Worm (Caenorhabditis elegans) whole organism, young adult: ENCODE data around the gene C35B1.4.

ENCODE experiments used
- B0019.2 ChIP-seq: fragments of 200-800 bp; sonication (Bioruptor generic); conservative IDR thresholded peaks from 2 replicates; pipeline ENCODE4 v1.3.6; 2022; ENCODE audit warnings: missing genetic modification reagents, missing genetic modification characterization, missing compliant biosample characterization
- B0261.1 ChIP-seq: sonication (generic microtip); optimal IDR thresholded peaks from 2 replicates; lab custom pipeline; 2016; ENCODE audit warnings: mild to moderate bottlenecking, missing genetic modification characterization, moderate library complexity, missing compliant biosample characterization
- B0336.3 ChIP-seq: fragments of 200-800 bp; sonication (Bioruptor generic); IDR thresholded peaks from 2 replicates; pipeline ENCODE4 v1.3.6; 2022; ENCODE audit warnings: missing genetic modification characterization, missing compliant biosample characterization
- D2030.7 ChIP-seq: fragments of 200-800 bp; sonication (Bioruptor generic); IDR thresholded peaks from 2 replicates; pipeline ENCODE4 v1.3.6; 2022; ENCODE audit warnings: missing genetic modification reagents, missing genetic modification characterization, missing compliant biosample characterization
- F10E7.11 ChIP-seq: sonication (generic microtip); optimal IDR thresholded peaks from 2 replicates; lab custom pipeline; 2017; ENCODE audit warnings: mild to moderate bottlenecking, missing genetic modification characterization, moderate library complexity, missing compliant biosample characterization
- F33H1.4 ChIP-seq: fragments of 200-800 bp; sonication (Bioruptor generic); IDR thresholded peaks from 2 replicates; pipeline ENCODE4 v1.3.6; 2022; ENCODE audit warnings: missing genetic modification reagents, missing genetic modification characterization, missing compliant biosample characterization
- F49E8.2 ChIP-seq: sonication (generic microtip); optimal IDR thresholded peaks from 3 replicates; lab custom pipeline; 2017; ENCODE audit warnings: missing genetic modification characterization, mild to moderate bottlenecking, missing compliant biosample characterization, antibody characterized with exemption, moderate library complexity; ENCODE audit not compliant: insufficient read depth
- F55B11.4 ChIP-seq: sonication (generic microtip); optimal IDR thresholded peaks from 2 replicates; lab custom pipeline; 2016; ENCODE audit warnings: missing compliant biosample characterization, missing genetic modification characterization, borderline replicate concordance; ENCODE audit not compliant: insufficient read depth
- F57A8.1 ChIP-seq: fragments of 200-800 bp; sonication (Bioruptor generic); optimal IDR thresholded peaks from 2 replicates; lab custom pipeline; 2018; ENCODE audit warnings: mild to moderate bottlenecking, missing genetic modification characterization, moderate library complexity, missing compliant biosample characterization
- K11D2.4 ChIP-seq: fragments of 200-800 bp; sonication (Bioruptor generic); IDR thresholded peaks from 2 replicates; pipeline ENCODE4 v1.3.6; 2022; ENCODE audit warnings: missing genetic modification reagents, missing genetic modification characterization, missing compliant biosample characterization
- Y95B8A.8 ChIP-seq: fragments of 200-800 bp; sonication (Bioruptor generic); IDR thresholded peaks from 2 replicates; pipeline ENCODE4 v1.3.6; 2022; ENCODE audit warnings: missing genetic modification reagents, missing genetic modification characterization, missing compliant biosample characterization
- bed-1 ChIP-seq: fragments of 200-800 bp; sonication (Bioruptor generic); IDR thresholded peaks from 2 replicates; pipeline ENCODE4 v1.3.6; 2022; ENCODE audit warnings: missing genetic modification reagents, missing genetic modification characterization, missing compliant biosample characterization
- cebp-1 ChIP-seq, 2 experiments: fragments of 200-800 bp in 1 of 2; sonication (Bioruptor generic) in 1 of 2; sonication (generic microtip) in 1 of 2; IDR thresholded peaks in 1 of 2; optimal IDR thresholded peaks in 1 of 2; 2 replicates each; pipeline versions ENCODE4 v1.3.6 to Lab custom; 2017 to 2022; ENCODE audit warnings: missing compliant biosample characterization in 2 of 2, missing genetic modification characterization in 2 of 2, mild to moderate bottlenecking in 1 of 2, missing genetic modification reagents in 1 of 2, moderate library complexity in 1 of 2
- cebp-2 ChIP-seq: fragments of 200-800 bp; sonication (Bioruptor generic); IDR thresholded peaks from 2 replicates; pipeline ENCODE4 v1.3.6; 2022; ENCODE audit warnings: missing genetic modification characterization, missing compliant biosample characterization
- ceh-91 ChIP-seq: fragments of 200-800 bp; sonication (Bioruptor generic); IDR thresholded peaks from 2 replicates; pipeline ENCODE4 v1.3.6; 2022; ENCODE audit warnings: missing genetic modification reagents, missing genetic modification characterization, missing compliant biosample characterization
- chd-7 ChIP-seq: sonication (generic microtip); optimal IDR thresholded peaks from 2 replicates; lab custom pipeline; 2016; ENCODE audit warnings: mild to moderate bottlenecking, missing genetic modification characterization, moderate library complexity, missing compliant biosample characterization
- dpff-1 ChIP-seq: sonication (generic microtip); optimal IDR thresholded peaks from 2 replicates; lab custom pipeline; 2017; ENCODE audit warnings: mild to moderate bottlenecking, missing genetic modification characterization, missing compliant biosample characterization
- efl-1 ChIP-seq: fragments of 150-350 bp; optimal IDR thresholded peaks from 2 replicates; lab custom pipeline; 2014; ENCODE audit warnings: missing biosample characterization, missing genetic modification reagents, missing genetic modification characterization
- egrh-3 ChIP-seq: fragments of 200-800 bp; sonication (Bioruptor generic); IDR thresholded peaks from 2 replicates; pipeline ENCODE4 v1.3.6; 2022; ENCODE audit warnings: missing genetic modification reagents, missing genetic modification characterization, missing compliant biosample characterization
- lin-26 ChIP-seq: fragments of 200-800 bp; sonication (Bioruptor generic); IDR thresholded peaks from 2 replicates; pipeline ENCODE4 v1.3.6; 2022; ENCODE audit warnings: missing genetic modification reagents, missing genetic modification characterization, missing compliant biosample characterization
- lin-54 ChIP-seq: fragments of 200-800 bp; sonication (Bioruptor generic); optimal IDR thresholded peaks from 2 replicates; lab custom pipeline; 2018; ENCODE audit warnings: mild to moderate bottlenecking, missing genetic modification characterization, missing compliant biosample characterization
- lir-1 ChIP-seq: fragments of 200-800 bp; sonication (Bioruptor generic); conservative IDR thresholded peaks from 2 replicates; pipeline ENCODE4 v1.3.6; 2022; ENCODE audit warnings: missing genetic modification reagents, missing genetic modification characterization, missing compliant biosample characterization
- madf-3 ChIP-seq: fragments of 200-800 bp; sonication (Bioruptor generic); IDR thresholded peaks from 2 replicates; pipeline ENCODE4 v1.3.6; 2022; ENCODE audit warnings: missing genetic modification reagents, missing genetic modification characterization, missing compliant biosample characterization
- madf-6 ChIP-seq: fragments of 200-800 bp; sonication (Bioruptor generic); IDR thresholded peaks from 2 replicates; pipeline ENCODE4 v1.3.6; 2022; ENCODE audit warnings: missing genetic modification reagents, missing genetic modification characterization, missing compliant biosample characterization
- madf-8 ChIP-seq: fragments of 200-800 bp; sonication (Bioruptor generic); conservative IDR thresholded peaks from 2 replicates; pipeline ENCODE4 v1.3.6; 2022; ENCODE audit warnings: missing genetic modification reagents, missing genetic modification characterization, missing compliant biosample characterization
- mel-28 ChIP-seq: sonication (generic microtip); optimal IDR thresholded peaks from 2 replicates; lab custom pipeline; 2016; ENCODE audit warnings: borderline replicate concordance, mild to moderate bottlenecking, missing genetic modification characterization, missing compliant biosample characterization
- mxl-1 ChIP-seq: sonication (generic microtip); optimal IDR thresholded peaks from 2 replicates; lab custom pipeline; 2016; ENCODE audit warnings: missing genetic modification characterization, missing compliant biosample characterization
- nfya-2 ChIP-seq: fragments of 200-800 bp; sonication (Bioruptor generic); IDR thresholded peaks from 2 replicates; pipeline ENCODE4 v1.3.6; 2022; ENCODE audit warnings: missing genetic modification reagents, missing genetic modification characterization, missing compliant biosample characterization
- nfyb-1 ChIP-seq: fragments of 200-800 bp; sonication (Bioruptor generic); IDR thresholded peaks from 2 replicates; pipeline ENCODE4 v1.3.6; 2022; ENCODE audit warnings: missing genetic modification reagents, missing genetic modification characterization, missing compliant biosample characterization
- pbrm-1 ChIP-seq: fragments of 200-800 bp; sonication (Bioruptor generic); IDR thresholded peaks from 2 replicates; pipeline ENCODE4 v1.3.6; 2022; ENCODE audit warnings: missing genetic modification reagents, missing genetic modification characterization, missing compliant biosample characterization
- snpc-1.1 ChIP-seq: sonication (generic microtip); optimal IDR thresholded peaks from 2 replicates; lab custom pipeline; 2017; ENCODE audit warnings: missing genetic modification characterization, mild to moderate bottlenecking, missing compliant biosample characterization, antibody characterized with exemption, moderate library complexity, missing genotype, missing genetic modification reagents; ENCODE audit not compliant: insufficient read depth
- snpc-1.3 ChIP-seq: sonication (generic microtip); optimal IDR thresholded peaks from 2 replicates; lab custom pipeline; 2017; ENCODE audit warnings: missing genetic modification characterization, mild to moderate bottlenecking, missing compliant biosample characterization, antibody characterized with exemption, moderate library complexity, missing genotype, missing genetic modification reagents; ENCODE audit not compliant: insufficient read depth
- snpc-3.4 ChIP-seq: sonication (generic microtip); optimal IDR thresholded peaks from 2 replicates; lab custom pipeline; 2017; ENCODE audit warnings: missing genetic modification characterization, mild to moderate bottlenecking, missing compliant biosample characterization, antibody characterized with exemption, moderate library complexity, missing genotype, missing genetic modification reagents
- sptf-2 ChIP-seq: fragments of 200-800 bp; sonication (Bioruptor generic); optimal IDR thresholded peaks from 2 replicates; lab custom pipeline; 2018; ENCODE audit warnings: mild to moderate bottlenecking, missing genetic modification characterization, missing compliant biosample characterization
- xnd-1 ChIP-seq: sonication (generic microtip); optimal IDR thresholded peaks from 2 replicates; lab custom pipeline; 2016; ENCODE audit warnings: missing genotype, missing genetic modification reagents, missing genetic modification characterization, missing compliant biosample characterization
- zfh-2 ChIP-seq: fragments of 200-800 bp; sonication (Bioruptor generic); conservative IDR thresholded peaks from 2 replicates; pipeline ENCODE4 v1.3.6; 2022; ENCODE audit warnings: missing genetic modification reagents, missing genetic modification characterization, missing compliant biosample characterization
- zim-3 ChIP-seq: sonication (generic microtip); optimal IDR thresholded peaks from 2 replicates; lab custom pipeline; 2017; ENCODE audit warnings: mild to moderate bottlenecking, missing genetic modification characterization, moderate library complexity, missing compliant biosample characterization

Gene C35B1.4

DNA sequence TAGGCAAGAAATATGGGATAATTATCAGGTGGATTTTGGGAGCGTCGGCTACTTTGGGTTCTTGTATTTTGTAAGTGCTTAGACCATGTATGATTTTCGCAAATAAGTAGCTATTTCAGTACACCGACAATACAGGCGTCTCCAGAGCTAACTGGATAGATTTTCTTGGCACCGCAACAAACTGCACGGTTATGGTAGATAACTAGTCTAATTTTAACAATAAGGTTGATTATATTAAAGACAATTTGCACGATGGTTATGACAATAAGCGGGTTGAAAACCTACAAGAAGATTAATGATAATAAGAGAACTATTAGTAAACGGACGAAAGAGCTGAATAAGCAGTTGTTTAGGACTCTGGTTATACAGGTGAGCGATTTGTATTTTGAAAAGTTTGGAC, 12.3 kb upstream of the C35B1.4 start:
- no peak for TF ChIP-seq cebp-2 (GFP tag; lab: Robert Waterston, UW)
- no peak for TF ChIP-seq mel-28
- no peak for TF ChIP-seq nfyb-1 (GFP tag; lab: Robert Waterston, UW)
- TF ChIP-seq B0261.1 (tag; lab: Kevin White, UChicago), result no peak
- no peak for TF ChIP-seq F57A8.1 (GFP tag; lab: Kevin White, UChicago)
- no peak for TF ChIP-seq snpc-1.1
- no peak for TF ChIP-seq F55B11.4 (tag; lab: Kevin White, UChicago)
- no peak for TF ChIP-seq B0019.2 (GFP tag; lab: Robert Waterston, UW)
- no peak for TF ChIP-seq pbrm-1 (GFP tag; lab: Robert Waterston, UW)
- no peak for TF ChIP-seq snpc-3.4 (tag; lab: Kevin White, UChicago)
- TF ChIP-seq lin-26 (GFP tag; lab: Robert Waterston, UW), result no peak
- TF ChIP-seq madf-3 (GFP tag; lab: Robert Waterston, UW), result no peak
- TF ChIP-seq F10E7.11 (tag; lab: Kevin White, UChicago), result no peak
- TF ChIP-seq F33H1.4 (GFP tag; lab: Robert Waterston, UW), result no peak

DNA sequence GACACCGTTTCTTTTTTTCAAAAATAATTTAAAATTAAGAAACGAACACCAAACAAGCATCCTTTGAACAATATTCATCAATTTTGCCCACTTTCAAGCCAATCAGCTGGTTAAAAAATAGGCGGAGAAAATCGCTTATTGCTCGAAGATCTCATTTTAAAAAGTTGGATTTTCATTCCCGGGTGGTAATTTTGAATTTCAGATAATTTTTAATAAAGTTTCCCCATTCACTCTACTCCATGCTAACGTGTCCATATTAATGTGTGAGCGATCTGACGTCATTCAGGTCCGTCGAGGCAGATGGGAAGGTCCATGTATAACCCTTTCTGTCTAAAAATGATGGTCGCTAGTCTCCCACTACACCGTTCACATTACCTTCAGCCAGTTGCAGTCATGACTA, 11.1 kb upstream of the C35B1.4 start, which contains the start of gene fbxb-55:
Gene fbxb-55, plus strand, starts transcription at position 301 of the 400 bp plus-strand sequence.
- TF ChIP-seq bed-1, result no peak
- TF ChIP-seq madf-6 (GFP tag; lab: Robert Waterston, UW), result no peak
- no peak for TF ChIP-seq chd-7 (tag; lab: Kevin White, UChicago)
- no peak for TF ChIP-seq lir-1 (GFP tag; lab: Robert Waterston, UW)

ce11 chrIV:4070810-4071209, 8.8 kb upstream of the C35B1.4 start:
- TF ChIP-seq madf-8 (GFP tag; lab: Robert Waterston, UW) (no peak), xnd-1 (tag; lab: Kevin White, UChicago) (no peak)

- TF ChIP-seq lin-54 (GFP tag; lab: Kevin White, UChicago) (no peak), K11D2.4 (GFP tag; lab: Robert Waterston, UW) (no peak), D2030.7 (GFP tag; lab: Robert Waterston, UW) (no peak), egrh-3 (GFP tag; lab: Robert Waterston, UW) (no peak)
These were observed 7.6 kb upstream of the C35B1.4 start, which contains the start of gene pqn-75 for ce11 chrIV:4072027-4072426. Gene pqn-75, plus strand, starts transcription at chrIV:4072327.

- no peak for TF ChIP-seq efl-1
- no peak for TF ChIP-seq B0261.1 (tag; lab: Kevin White, UChicago)
- TF ChIP-seq dpff-1 (tag; lab: Kevin White, UChicago), result no peak
These were observed 5.0 kb upstream of the C35B1.4 start, which contains the start of gene W03D2.9 for ce11 chrIV:4074610-4075009. Gene W03D2.9, minus strand, starts transcription at chrIV:4074710.

ce11 chrIV:4076690-4077295, 2.8 kb upstream of the C35B1.4 start:
- peak; percentile 38 for TF ChIP-seq sptf-2 (GFP tag; lab: Kevin White, UChicago)
- TF ChIP-seq xnd-1 (tag; lab: Kevin White, UChicago), result no peak
- no peak for TF ChIP-seq F55B11.4 (tag; lab: Kevin White, UChicago)
- TF ChIP-seq lin-26 (GFP tag; lab: Robert Waterston, UW), result no peak
- TF ChIP-seq zfh-2, result peak; percentile 71
- TF ChIP-seq F57A8.1 (GFP tag; lab: Kevin White, UChicago), result peak; percentile 9
- TF ChIP-seq ceh-91 (GFP tag; lab: Robert Waterston, UW), result peak; percentile 9; the same call in 1 of the 2 replicates
- no peak for TF ChIP-seq nfya-2 (GFP tag; lab: Robert Waterston, UW)
- no peak for TF ChIP-seq zim-3 (tag; lab: Kevin White, UChicago)
- TF ChIP-seq B0336.3 (GFP tag; lab: Robert Waterston, UW), result no peak
- no peak for TF ChIP-seq K11D2.4 (GFP tag; lab: Robert Waterston, UW)
- no peak for TF ChIP-seq snpc-1.3 (tag; lab: Kevin White, UChicago)
- TF ChIP-seq F49E8.2 (tag; lab: Kevin White, UChicago), result no peak
- TF ChIP-seq mxl-1 (tag; lab: Kevin White, UChicago), result no peak
- no peak for TF ChIP-seq cebp-1 (GFP tag; IDR thresholded peaks at IDR 0.05; lab: Robert Waterston, UW)
- no peak for TF ChIP-seq cebp-1 (tag; optimal IDR thresholded peaks at IDR 0.05; lab: Kevin White, UChicago)
- TF ChIP-seq Y95B8A.8 (GFP tag; lab: Robert Waterston, UW), result no peak
